Worm (Caenorhabditis elegans) whole organism, L2 larva: ENCODE results near the gene str-253.

Experiments used
- C34F6.9 ChIP-seq: fragments of 150-350 bp; optimal IDR thresholded peaks from 2 replicates; lab custom pipeline; 2014; ENCODE audit warnings: missing biosample characterization, missing genetic modification characterization
- F13H6.1 ChIP-seq: sonication (generic microtip); optimal IDR thresholded peaks from 2 replicates; lab custom pipeline; 2016; ENCODE audit warnings: missing genetic modification characterization, missing compliant biosample characterization
- R02D3.7 ChIP-seq: fragments of 150-350 bp; optimal IDR thresholded peaks from 2 replicates; lab custom pipeline; 2014; ENCODE audit warnings: missing biosample characterization, missing genetic modification characterization
- Y55F3AM.14 ChIP-seq: fragments of 200-800 bp; sonication (Bioruptor generic); optimal IDR thresholded peaks from 2 replicates; lab custom pipeline; 2018; ENCODE audit warnings: mild to moderate bottlenecking, missing genetic modification characterization, missing compliant biosample characterization
- ZK546.5 ChIP-seq: sonication (generic microtip); optimal IDR thresholded peaks from 2 replicates; lab custom pipeline; 2017; ENCODE audit warnings: missing biosample characterization, missing genetic modification characterization
- ama-1 ChIP-seq: fragments of 150-350 bp; optimal IDR thresholded peaks from 2 replicates; lab custom pipeline; 2018; ENCODE audit warnings: inconsistent platforms
- blmp-1 ChIP-seq: sonication (generic microtip); optimal IDR thresholded peaks from 2 replicates; lab custom pipeline; 2017; ENCODE audit warnings: missing genetic modification characterization, mild to moderate bottlenecking, missing compliant biosample characterization, antibody characterized with exemption, moderate library complexity; ENCODE audit not compliant: insufficient read depth
- crh-2 ChIP-seq: sonication (generic microtip); optimal IDR thresholded peaks from 2 replicates; lab custom pipeline; 2017; ENCODE audit warnings: missing biosample characterization, missing genetic modification characterization
- dmd-4 ChIP-seq: sonication (generic microtip); optimal IDR thresholded peaks from 2 replicates; lab custom pipeline; 2017; ENCODE audit warnings: missing biosample characterization, missing genetic modification characterization
- elt-1 ChIP-seq: fragments of 150-350 bp; optimal IDR thresholded peaks from 2 replicates; lab custom pipeline; 2014; ENCODE audit warnings: missing biosample characterization, missing genetic modification characterization
- fos-1 ChIP-seq: fragments of 150-350 bp; optimal IDR thresholded peaks from 2 replicates; lab custom pipeline; 2014; ENCODE audit warnings: missing biosample characterization, missing genetic modification characterization
- gmeb-1 ChIP-seq: fragments of 150-350 bp; optimal IDR thresholded peaks from 2 replicates; lab custom pipeline; 2014; ENCODE audit warnings: missing biosample characterization, missing genetic modification characterization
- lin-11 ChIP-seq: fragments of 150-350 bp; sonication (generic microtip); optimal IDR thresholded peaks from 2 replicates; lab custom pipeline; 2014; ENCODE audit warnings: missing biosample characterization, missing genetic modification characterization, inconsistent platforms, mixed read lengths
- lin-13 ChIP-seq: fragments of 150-350 bp; optimal IDR thresholded peaks from 2 replicates; lab custom pipeline; 2014; ENCODE audit warnings: missing biosample characterization, missing genetic modification reagents, missing genetic modification characterization
- lin-39 ChIP-seq: fragments of 150-350 bp; optimal IDR thresholded peaks from 2 replicates; lab custom pipeline; 2014; ENCODE audit warnings: missing biosample characterization, missing genetic modification reagents, missing genetic modification characterization
- lsy-2 ChIP-seq, 2 experiments: fragments of 150-350 bp in 1 of 2; sonication (generic microtip) in 1 of 2; optimal IDR thresholded peaks; 2 replicates each; lab custom pipeline; 2014 to 2017; ENCODE audit warnings: missing biosample characterization in 2 of 2, missing genetic modification characterization in 2 of 2
- mab-5 ChIP-seq: fragments of 150-350 bp; optimal IDR thresholded peaks from 2 replicates; lab custom pipeline; 2014; ENCODE audit warnings: missing biosample characterization, missing genetic modification characterization
- mbf-1 ChIP-seq: sonication (generic microtip); optimal IDR thresholded peaks from 2 replicates; lab custom pipeline; 2017; ENCODE audit warnings: missing biosample characterization, missing genetic modification characterization
- mdl-1 ChIP-seq, 2 experiments: fragments of 150-350 bp in 1 of 2; sonication (generic microtip) in 1 of 2; optimal IDR thresholded peaks; 2 replicates each; lab custom pipeline; 2017; ENCODE audit warnings: missing biosample characterization in 2 of 2, missing genetic modification characterization in 2 of 2
- nhr-12 ChIP-seq: fragments of 150-350 bp; optimal IDR thresholded peaks from 2 replicates; lab custom pipeline; 2014; ENCODE audit warnings: missing biosample characterization, missing genetic modification characterization
- nhr-129 ChIP-seq: fragments of 150-350 bp; optimal IDR thresholded peaks from 2 replicates; lab custom pipeline; 2014; ENCODE audit warnings: missing biosample characterization, missing genetic modification characterization
- nhr-21 ChIP-seq: fragments of 150-350 bp; optimal IDR thresholded peaks from 2 replicates; lab custom pipeline; 2014; ENCODE audit warnings: missing biosample characterization, missing genetic modification characterization
- nhr-25 ChIP-seq: fragments of 150-350 bp; sonication (generic microtip); optimal IDR thresholded peaks from 3 replicates; lab custom pipeline; 2014; ENCODE audit warnings: missing biosample characterization, missing genetic modification characterization
- nhr-6 ChIP-seq: fragments of 150-350 bp; optimal IDR thresholded peaks from 2 replicates; lab custom pipeline; 2014; ENCODE audit warnings: missing biosample characterization, missing genetic modification characterization
- nhr-77 ChIP-seq: fragments of 150-350 bp; optimal IDR thresholded peaks from 2 replicates; lab custom pipeline; 2014; ENCODE audit warnings: missing biosample characterization, missing genetic modification characterization
- peb-1 ChIP-seq: fragments of 150-350 bp; optimal IDR thresholded peaks from 2 replicates; lab custom pipeline; 2014; ENCODE audit warnings: missing biosample characterization, missing genetic modification characterization
- sem-4 ChIP-seq: fragments of 150-350 bp; optimal IDR thresholded peaks from 2 replicates; lab custom pipeline; 2014; ENCODE audit warnings: missing biosample characterization, missing genetic modification reagents, missing genetic modification characterization
- skn-1 ChIP-seq: sonication (generic microtip); optimal IDR thresholded peaks from 2 replicates; lab custom pipeline; 2017; ENCODE audit warnings: missing biosample characterization, missing genetic modification characterization
- sma-3 ChIP-seq: sonication (generic microtip); optimal IDR thresholded peaks from 2 replicates; lab custom pipeline; 2016; ENCODE audit warnings: missing genetic modification reagents, missing genetic modification characterization, missing compliant biosample characterization
- sma-9 ChIP-seq, 2 experiments: fragments of 150-350 bp in 1 of 2; sonication (generic microtip) in 1 of 2; optimal IDR thresholded peaks; 2 replicates each; lab custom pipeline; 2014 to 2016; ENCODE audit warnings: missing genetic modification characterization in 2 of 2, mild to moderate bottlenecking in 1 of 2, missing biosample characterization in 1 of 2, missing compliant biosample characterization in 1 of 2, missing genetic modification reagents in 1 of 2, moderate library complexity in 1 of 2
- snpc-4 ChIP-seq: fragments of 150-350 bp; optimal IDR thresholded peaks from 2 replicates; lab custom pipeline; 2014; ENCODE audit warnings: missing biosample characterization, missing genetic modification characterization
- unc-55 ChIP-seq: fragments of 150-350 bp; sonication (generic microtip); optimal IDR thresholded peaks from 3 replicates; lab custom pipeline; 2014; ENCODE audit warnings: missing biosample characterization, missing genetic modification reagents, missing genetic modification characterization
- unc-62 ChIP-seq: fragments of 150-350 bp; optimal IDR thresholded peaks from 2 replicates; lab custom pipeline; 2014; ENCODE audit warnings: missing biosample characterization, missing genetic modification reagents, missing genetic modification characterization
- ztf-1 ChIP-seq: fragments of 200-800 bp; sonication (Bioruptor generic); conservative IDR thresholded peaks from 2 replicates; pipeline ENCODE4 v1.3.6; 2022; ENCODE audit warnings: missing genetic modification characterization, missing compliant biosample characterization
- ztf-11 ChIP-seq: sonication (generic microtip); optimal IDR thresholded peaks from 2 replicates; lab custom pipeline; 2017; ENCODE audit warnings: missing biosample characterization, missing genetic modification characterization
- ztf-4 ChIP-seq: fragments of 150-350 bp; optimal IDR thresholded peaks from 2 replicates; lab custom pipeline; 2014; ENCODE audit warnings: missing biosample characterization, missing genetic modification characterization

The str-253 gene

DNA sequence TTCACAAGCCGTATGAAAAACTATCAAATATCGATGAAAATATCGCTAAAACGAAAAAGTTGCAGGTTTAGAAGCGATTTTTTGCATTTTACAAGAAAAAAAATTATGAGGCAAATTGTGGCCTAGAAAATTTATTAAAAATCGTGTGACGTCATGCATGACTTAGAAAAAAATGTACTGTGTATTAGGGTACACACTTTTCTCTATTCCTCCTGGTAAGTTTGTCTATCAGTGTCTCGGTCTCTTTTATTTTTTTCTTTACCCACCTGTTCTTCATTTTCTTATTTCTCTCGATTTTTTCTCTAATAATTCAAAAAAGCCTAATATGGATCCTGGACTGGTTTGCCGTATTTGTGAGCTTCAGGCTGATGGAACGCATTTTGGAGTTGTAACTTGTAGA is 30.7 kb upstream of the str-253 start, which contains the start of gene nhr-227:
Gene nhr-227, plus strand, starts transcription at position 326 of the 400 bp plus-strand sequence.
- TF ChIP-seq peb-1 (tag; lab: Kevin White, UChicago): no peak
- no peak for TF ChIP-seq dmd-4 (tag; lab: Kevin White, UChicago)
- TF ChIP-seq R02D3.7: no peak
- no peak for TF ChIP-seq ZK546.5 (tag; lab: Kevin White, UChicago)
- TF ChIP-seq F13H6.1 (tag; lab: Kevin White, UChicago): no peak
- no peak for TF ChIP-seq nhr-6 (tag; lab: Kevin White, UChicago)
- TF ChIP-seq fos-1 (tag; lab: Kevin White, UChicago): no peak
- no peak for TF ChIP-seq lin-39 (tag; lab: Kevin White, UChicago)
- TF ChIP-seq Y55F3AM.14 (GFP tag; lab: Kevin White, UChicago): no peak
- TF ChIP-seq ztf-1 (GFP tag; lab: Robert Waterston, UW): no peak
- TF ChIP-seq, all 48 proteins: peak for 0

DNA sequence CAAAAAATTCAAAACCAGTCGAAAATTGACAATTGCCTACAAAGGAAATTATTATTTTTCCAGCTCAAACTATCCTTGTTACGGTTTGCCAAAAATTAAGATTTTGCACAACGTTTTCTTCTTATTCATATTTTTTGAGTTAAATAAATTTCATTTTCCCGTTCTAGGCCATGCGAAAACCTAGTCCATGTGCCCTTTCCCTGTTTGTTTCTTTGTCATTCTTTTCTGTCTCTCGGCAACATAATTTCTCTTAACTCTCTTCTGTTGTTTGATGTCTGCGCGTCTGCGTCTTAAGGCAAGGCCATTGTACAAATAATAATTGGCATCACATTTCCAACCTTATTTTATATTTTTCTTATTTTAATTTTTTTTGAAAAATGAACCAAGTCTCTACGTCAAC is 27.1 kb upstream of the str-253 start, which contains the start of gene nhr-228:
Gene nhr-228, plus strand, starts transcription at position 261 of the 400 bp plus-strand sequence.
- no peak for TF ChIP-seq mbf-1
- TF ChIP-seq nhr-21 (tag; lab: Kevin White, UChicago): no peak
- no peak for TF ChIP-seq sem-4 (tag; lab: Kevin White, UChicago)
- peak; percentile 74 for TF ChIP-seq fos-1 (tag; lab: Kevin White, UChicago)
- TF ChIP-seq lin-39 (tag; lab: Kevin White, UChicago): no peak
- no peak for TF ChIP-seq lin-13 (GFP tag; lab: Kevin White, UChicago)
- no peak for TF ChIP-seq nhr-12 (tag; lab: Kevin White, UChicago)
- TF ChIP-seq lsy-2 (tag; optimal IDR thresholded peaks at IDR 0.05; lab: Kevin White, UChicago): peak in 1 of 2 experiments; percentile 54
- peak; percentile 60 for TF ChIP-seq C34F6.9 (tag; lab: Kevin White, UChicago)
- peak; percentile 45 for TF ChIP-seq sma-9 (GFP tag; optimal IDR thresholded peaks at IDR 0.05; lab: Kevin White, UChicago)
- no peak for TF ChIP-seq sma-9 (tag; optimal IDR thresholded peaks at IDR 0.05; lab: Kevin White, UChicago)
- TF ChIP-seq skn-1: peak; percentile 77
- TF ChIP-seq elt-1: no peak
- no peak for TF ChIP-seq nhr-77 (tag; lab: Kevin White, UChicago)
- no peak for TF ChIP-seq nhr-6 (tag; lab: Kevin White, UChicago)
- TF ChIP-seq Y55F3AM.14 (GFP tag; lab: Kevin White, UChicago): no peak
- no peak for TF ChIP-seq ama-1 (lab: Kevin White, UChicago)
- peak; percentile 41 for TF ChIP-seq nhr-129 (tag; lab: Kevin White, UChicago)
- TF ChIP-seq unc-62 (GFP tag; lab: Kevin White, UChicago): no peak
- TF ChIP-seq F13H6.1 (tag; lab: Kevin White, UChicago): peak; percentile 15
- no peak for TF ChIP-seq mab-5 (tag; lab: Kevin White, UChicago)
- TF ChIP-seq dmd-4 (tag; lab: Kevin White, UChicago): no peak
- peak; percentile 13 for TF ChIP-seq gmeb-1
- peak; percentile 19 for TF ChIP-seq blmp-1 (tag; lab: Kevin White, UChicago)
- TF ChIP-seq mdl-1 (tag; optimal IDR thresholded peaks at IDR 0.05; lab: Kevin White, UChicago): no peak
- TF ChIP-seq ztf-11: no peak
- TF ChIP-seq R02D3.7: no peak
- TF ChIP-seq sma-3: no peak
- TF ChIP-seq nhr-25 (tag; lab: Kevin White, UChicago): peak; percentile 15
- peak; percentile 17 for TF ChIP-seq crh-2 (tag; lab: Kevin White, UChicago)
- TF ChIP-seq lin-11 (tag; lab: Kevin White, UChicago): no peak
- no peak for TF ChIP-seq ztf-1 (GFP tag; lab: Robert Waterston, UW)
- TF ChIP-seq unc-55: peak; percentile 29
- TF ChIP-seq peb-1 (tag; lab: Kevin White, UChicago): no peak

DNA sequence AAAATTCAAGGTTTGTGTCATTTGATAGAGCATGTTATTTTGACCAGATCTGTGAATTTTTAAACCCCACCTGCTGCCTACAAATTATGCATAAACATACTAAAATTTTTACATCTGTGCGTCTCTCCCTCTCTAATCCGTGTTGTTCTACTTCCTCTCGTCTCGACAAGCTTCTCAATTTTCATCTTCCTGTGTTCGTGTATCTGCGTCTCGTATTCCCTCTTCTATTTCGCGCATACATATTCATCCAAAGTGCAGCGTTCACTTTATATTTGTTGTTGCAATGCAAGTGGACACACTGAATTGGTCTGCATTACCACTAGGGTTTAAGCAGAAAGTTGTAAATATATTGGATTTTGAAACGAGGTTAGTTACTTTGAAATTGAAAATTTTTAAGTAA is 24.1 kb upstream of the str-253 start, which contains the start of gene fbxa-137:
Gene fbxa-137, plus strand, starts transcription at position 274 of the 400 bp plus-strand sequence.
- TF ChIP-seq elt-1: no peak
- TF ChIP-seq ztf-4 (tag; lab: Kevin White, UChicago): no peak
- no peak for TF ChIP-seq sma-3
- TF ChIP-seq sem-4 (tag; lab: Kevin White, UChicago): no peak
- TF ChIP-seq C34F6.9 (tag; lab: Kevin White, UChicago): peak; percentile 21
- peak; percentile 62 for TF ChIP-seq unc-55
- TF ChIP-seq lin-11 (tag; lab: Kevin White, UChicago): no peak

DNA sequence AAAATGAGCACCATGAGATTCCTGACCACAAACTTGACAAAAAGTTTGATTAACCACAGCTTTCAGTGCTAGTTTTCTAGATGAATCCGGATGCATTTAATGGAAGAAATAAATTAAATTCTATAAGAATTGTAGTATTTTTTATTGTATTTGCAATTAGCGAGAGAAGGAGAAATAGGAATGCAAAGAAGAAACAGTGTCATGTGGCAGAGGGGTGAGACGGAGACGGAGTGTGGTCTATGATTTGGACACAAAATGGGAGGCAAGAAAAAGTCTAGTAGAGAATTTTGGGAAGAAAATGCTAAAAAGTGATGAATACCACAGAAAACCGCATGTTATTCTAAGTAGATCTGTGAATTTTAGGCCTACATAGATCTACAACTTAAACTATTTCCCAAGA is 23.6 kb upstream of the str-253 start, which contains the start of gene nhr-59:
Gene nhr-59, minus strand, starts transcription at position 214 of the 400 bp plus-strand sequence.
- TF ChIP-seq nhr-6 (tag; lab: Kevin White, UChicago): no peak
- TF ChIP-seq nhr-129 (tag; lab: Kevin White, UChicago): peak; percentile 13
- no peak for TF ChIP-seq snpc-4 (tag; lab: Kevin White, UChicago)
